Fruit fly (Drosophila melanogaster) whole organism, embryonic: ENCODE measurements around the gene CG1233.

Source experiments
- CG10565 ChIP-seq: fragments of 200-800 bp; sonication (Bioruptor generic); optimal IDR thresholded peaks from 3 replicates; lab custom pipeline; 2016; ENCODE audit warnings: missing biosample characterization, mild to moderate bottlenecking, missing genetic modification characterization
- CG12942 ChIP-seq: fragments of 200-800 bp; sonication (Bioruptor generic); optimal IDR thresholded peaks from 3 replicates; lab custom pipeline; 2016; ENCODE audit warnings: missing biosample characterization, missing genetic modification characterization
- CG17186 ChIP-seq: fragments of 200-800 bp; sonication (Bioruptor generic); optimal IDR thresholded peaks from 3 replicates; lab custom pipeline; 2017; ENCODE audit warnings: missing biosample characterization, missing genetic modification reagents, missing genetic modification characterization
- CG4730 ChIP-seq: fragments of 200-800 bp; sonication (Bioruptor generic); IDR thresholded peaks from 2 replicates; pipeline ENCODE4 v1.3.6; 2022; ENCODE audit warnings: missing biosample characterization, missing genetic modification characterization
- CG8359 ChIP-seq: fragments of 200-800 bp; sonication (Bioruptor generic); optimal IDR thresholded peaks from 2 replicates; lab custom pipeline; 2017; ENCODE audit warnings: missing biosample characterization, mild to moderate bottlenecking, missing genetic modification characterization, borderline replicate concordance
- HmgZ ChIP-seq: fragments of 200-800 bp; sonication (Bioruptor generic); optimal IDR thresholded peaks from 2 replicates; lab custom pipeline; 2018; ENCODE audit warnings: missing biosample characterization, mild to moderate bottlenecking, missing genetic modification characterization
- Mrtf ChIP-seq: fragments of 200-800 bp; sonication (Bioruptor generic); IDR thresholded peaks from 3 replicates; pipeline ENCODE4 v1.3.6; 2022; ENCODE audit warnings: missing biosample characterization, missing genetic modification characterization
- fru ChIP-seq: fragments of >200 bp; optimal IDR thresholded peaks from 2 replicates; lab custom pipeline; 2017
- nau ChIP-seq: fragments of 200-800 bp; sonication (Bioruptor generic); optimal IDR thresholded peaks from 3 replicates; lab custom pipeline; 2017; ENCODE audit warnings: missing biosample characterization, mild to moderate bottlenecking, missing genetic modification characterization, missing genetic modification reagents
- otp ChIP-seq: fragments of 200-800 bp; sonication (Bioruptor generic); IDR thresholded peaks from 3 replicates; pipeline ENCODE4, ENCODE4 v1.3.6; 2022; ENCODE audit warnings: missing biosample characterization, missing genetic modification characterization
- yki ChIP-seq: fragments of >200 bp; optimal IDR thresholded peaks from 3 replicates; lab custom pipeline; 2018

dm6 chr3L:338116-338515 is 23.2 kb upstream of the CG1233 start:
- TF ChIP-seq CG4730 (GFP tag; lab: Robert Waterston, UW) (no peak), otp (no peak), CG12942 (no peak), yki (lab: Kevin White, UChicago) (no peak), CG10565 (no peak), Mrtf (no peak), nau (GFP tag; lab: Kevin White, UChicago) (no peak), CG17186 (no peak), HmgZ (tag; lab: Kevin White, UChicago) (no peak), CG8359 (GFP tag; lab: Kevin White, UChicago) (no peak), fru (no peak)
